Fruit fly (Drosophila melanogaster) whole organism, embryonic: Measurements from ENCODE around the gene CG34417.
A peak's percentile ranks its signal among the peaks of the same experiment; 100 is the strongest.

Source experiments
- ATbp ChIP-seq: fragments of 200-800 bp; sonication (Bioruptor generic); optimal IDR thresholded peaks from 2 replicates; lab custom pipeline; 2017; ENCODE audit warnings: missing biosample characterization, mild to moderate bottlenecking, missing genetic modification characterization, missing genetic modification reagents
- B-H1 ChIP-seq: fragments of 200-800 bp; sonication (Bioruptor generic); IDR thresholded peaks from 3 replicates; pipeline ENCODE4 v1.3.6; 2022; ENCODE audit warnings: missing biosample characterization, missing genetic modification characterization
- CG10543 ChIP-seq: fragments of 200-800 bp; sonication (Bioruptor generic); optimal IDR thresholded peaks from 3 replicates; lab custom pipeline; 2017; ENCODE audit warnings: missing biosample characterization, mild to moderate bottlenecking, missing genetic modification characterization, moderate library complexity
- CG12236 ChIP-seq: fragments of 200-800 bp; sonication (Bioruptor generic); optimal IDR thresholded peaks from 2 replicates; lab custom pipeline; 2016; ENCODE audit warnings: missing biosample characterization, missing genetic modification characterization
- CG13424 ChIP-seq: fragments of 200-800 bp; sonication (Bioruptor generic); optimal IDR thresholded peaks from 2 replicates; lab custom pipeline; 2019; ENCODE audit warnings: missing biosample characterization, mild to moderate bottlenecking, missing genetic modification characterization, moderate library complexity
- CG13894 ChIP-seq: fragments of 200-800 bp; sonication (Bioruptor generic); optimal IDR thresholded peaks from 3 replicates; lab custom pipeline; 2018; ENCODE audit warnings: missing biosample characterization, mild to moderate bottlenecking, missing genetic modification characterization, moderate library complexity
- CG14667 ChIP-seq: fragments of 200-800 bp; sonication (Bioruptor generic); IDR thresholded peaks from 2 replicates; pipeline ENCODE4 v1.3.6; 2022; ENCODE audit warnings: missing biosample characterization, missing genetic modification characterization
- CG1529 ChIP-seq: fragments of 200-800 bp; sonication (Bioruptor generic); optimal IDR thresholded peaks from 3 replicates; lab custom pipeline; 2018; ENCODE audit warnings: missing biosample characterization, missing genetic modification characterization
- CG1832 ChIP-seq: fragments of 200-800 bp; sonication (Bioruptor generic); optimal IDR thresholded peaks from 2 replicates; lab custom pipeline; 2017; ENCODE audit warnings: missing biosample characterization, mild to moderate bottlenecking, missing genetic modification characterization, inconsistent platforms
- CG18599 ChIP-seq: fragments of 200-800 bp; sonication (Bioruptor generic); optimal IDR thresholded peaks from 3 replicates; lab custom pipeline; 2017; ENCODE audit warnings: missing biosample characterization, missing genetic modification characterization, mild to moderate bottlenecking, moderate library complexity, missing genetic modification reagents
- CG2120 ChIP-seq: fragments of 200-800 bp; sonication (Bioruptor generic); optimal IDR thresholded peaks from 3 replicates; lab custom pipeline; 2016; ENCODE audit warnings: missing biosample characterization, missing genetic modification characterization
- CG2199 ChIP-seq: fragments of 200-800 bp; sonication (Bioruptor generic); IDR thresholded peaks from 3 replicates; pipeline ENCODE4 v1.3.6; 2022; ENCODE audit warnings: missing biosample characterization, missing genetic modification characterization
- CG2678 ChIP-seq: fragments of 200-800 bp; sonication (Bioruptor generic); optimal IDR thresholded peaks from 3 replicates; lab custom pipeline; 2019; ENCODE audit warnings: missing biosample characterization, mild to moderate bottlenecking, missing genetic modification characterization, moderate library complexity
- CG2875 ChIP-seq: fragments of 200-800 bp; sonication (Bioruptor generic); optimal IDR thresholded peaks from 2 replicates; lab custom pipeline; 2017; ENCODE audit warnings: missing biosample characterization, mild to moderate bottlenecking, missing genetic modification characterization, missing genetic modification reagents
- CG4707 ChIP-seq: fragments of 200-800 bp; sonication (Bioruptor generic); optimal IDR thresholded peaks from 2 replicates; lab custom pipeline; 2018; ENCODE audit warnings: missing biosample characterization, mild to moderate bottlenecking, missing genetic modification characterization, moderate library complexity
- CG5180 ChIP-seq: fragments of 200-800 bp; sonication (Bioruptor generic); optimal IDR thresholded peaks from 3 replicates; lab custom pipeline; 2017; ENCODE audit warnings: missing biosample characterization, missing genetic modification characterization, mild to moderate bottlenecking, moderate library complexity, missing genetic modification reagents
- CG6813 ChIP-seq: fragments of 200-800 bp; sonication (Bioruptor generic); optimal IDR thresholded peaks from 2 replicates; lab custom pipeline; 2017; ENCODE audit warnings: missing biosample characterization, missing genetic modification characterization, mild to moderate bottlenecking, moderate library complexity, missing genetic modification reagents
- CG7357 ChIP-seq: fragments of 200-800 bp; sonication (Bioruptor generic); IDR thresholded peaks from 3 replicates; pipeline ENCODE4 v1.3.6; 2022; ENCODE audit warnings: missing biosample characterization, missing genetic modification characterization
- CG7786 ChIP-seq: fragments of 200-800 bp; sonication (Bioruptor generic); optimal IDR thresholded peaks from 2 replicates; lab custom pipeline; 2016; ENCODE audit warnings: missing biosample characterization, missing genetic modification characterization
- CrebB ChIP-seq: fragments of 200-800 bp; sonication (Bioruptor generic); optimal IDR thresholded peaks from 3 replicates; lab custom pipeline; 2018; ENCODE audit warnings: missing biosample characterization, mild to moderate bottlenecking, missing genetic modification characterization
- Dbx ChIP-seq: fragments of 200-800 bp; sonication (Bioruptor generic); IDR thresholded peaks from 3 replicates; pipeline ENCODE4 v1.3.6; 2022; ENCODE audit warnings: missing biosample characterization, missing genetic modification characterization
- ERR ChIP-seq: fragments of 200-800 bp; sonication (Bioruptor generic); optimal IDR thresholded peaks from 2 replicates; lab custom pipeline; 2016; ENCODE audit warnings: missing biosample characterization, missing genetic modification characterization
- Ets65A ChIP-seq: fragments of 200-800 bp; sonication (Bioruptor generic); peaks from one replicate; lab custom pipeline; 2016; ENCODE audit warnings: missing biosample characterization, missing genetic modification characterization
- H15 ChIP-seq: fragments of 200-800 bp; sonication (Bioruptor generic); IDR thresholded peaks from 3 replicates; pipeline ENCODE4 v1.3.6; 2022; ENCODE audit warnings: missing biosample characterization, missing genetic modification characterization
- HLH3B ChIP-seq: fragments of 200-800 bp; sonication (Bioruptor generic); IDR thresholded peaks from 2 replicates; pipeline ENCODE4 v1.3.6; 2022; ENCODE audit warnings: missing biosample characterization, missing genetic modification characterization
- Hr3 ChIP-seq: fragments of 200-800 bp; sonication (Bioruptor generic); optimal IDR thresholded peaks from 3 replicates; lab custom pipeline; 2016; ENCODE audit warnings: missing biosample characterization, missing genetic modification characterization
- Meics ChIP-seq: fragments of 200-800 bp; sonication (Bioruptor generic); optimal IDR thresholded peaks from 2 replicates; lab custom pipeline; 2017; ENCODE audit warnings: missing biosample characterization, mild to moderate bottlenecking, missing genetic modification characterization
- Oli ChIP-seq: fragments of 200-800 bp; sonication (Bioruptor generic); optimal IDR thresholded peaks from 2 replicates; lab custom pipeline; 2018; ENCODE audit warnings: missing biosample characterization, mild to moderate bottlenecking, missing genetic modification characterization, moderate library complexity
- Six4 ChIP-seq: fragments of 200-800 bp; sonication (Bioruptor generic); optimal IDR thresholded peaks from 2 replicates; lab custom pipeline; 2016; ENCODE audit warnings: missing biosample characterization, missing genetic modification characterization
- Ssrp ChIP-seq: fragments of 200-800 bp; sonication (Bioruptor generic); optimal IDR thresholded peaks from 2 replicates; lab custom pipeline; 2018; ENCODE audit warnings: missing biosample characterization, mild to moderate bottlenecking, missing genetic modification characterization, moderate library complexity
- Tbp ChIP-seq: fragments of >200 bp; optimal IDR thresholded peaks from 2 replicates; lab custom pipeline; 2018; ENCODE audit warnings: missing biosample characterization, missing genetic modification characterization
- br ChIP-seq: fragments of >200 bp; optimal IDR thresholded peaks from 2 replicates; lab custom pipeline; 2017
- da ChIP-seq: fragments of 200-800 bp; sonication (Bioruptor generic); optimal IDR thresholded peaks from 2 replicates; lab custom pipeline; 2016; ENCODE audit warnings: missing biosample characterization, missing genetic modification characterization
- dan ChIP-seq: fragments of 200-800 bp; sonication (Bioruptor generic); IDR thresholded peaks from 2 replicates; pipeline ENCODE4 v1.3.6; 2022; ENCODE audit warnings: missing biosample characterization, missing genetic modification characterization
- dmrt11E ChIP-seq: fragments of 200-800 bp; sonication (Bioruptor generic); optimal IDR thresholded peaks from 3 replicates; lab custom pipeline; 2018; ENCODE audit warnings: missing biosample characterization, mild to moderate bottlenecking, missing genetic modification characterization, moderate library complexity
- fu2 ChIP-seq: fragments of 200-800 bp; sonication (Bioruptor generic); optimal IDR thresholded peaks from 2 replicates; lab custom pipeline; 2016; ENCODE audit warnings: missing biosample characterization, missing genetic modification characterization
- gce ChIP-seq: fragments of 200-800 bp; sonication (Bioruptor generic); IDR thresholded peaks from 3 replicates; pipeline ENCODE4 v1.3.6; 2022; ENCODE audit warnings: missing biosample characterization, missing genetic modification characterization
- gsb-n ChIP-seq: fragments of 200-800 bp; sonication (Bioruptor generic); optimal IDR thresholded peaks from 3 replicates; lab custom pipeline; 2018; ENCODE audit warnings: missing biosample characterization, mild to moderate bottlenecking, missing genetic modification characterization
- ham ChIP-seq: fragments of 200-800 bp; sonication (Bioruptor generic); IDR thresholded peaks from 2 replicates; pipeline ENCODE4 v1.3.6; 2022; ENCODE audit warnings: missing biosample characterization, missing genetic modification characterization
- hbn ChIP-seq: fragments of 200-800 bp; sonication (Bioruptor generic); IDR thresholded peaks from 2 replicates; pipeline ENCODE4 v1.3.6; 2022; ENCODE audit warnings: missing biosample characterization, missing genetic modification characterization; ENCODE audit not compliant: partially characterized antibody
- ken ChIP-seq: fragments of 200-800 bp; sonication (Bioruptor generic); IDR thresholded peaks from 3 replicates; pipeline ENCODE4 v1.3.6; 2022; ENCODE audit warnings: missing biosample characterization, missing genetic modification characterization
- lmd ChIP-seq: fragments of 200-800 bp; sonication (Bioruptor generic); IDR thresholded peaks from 2 replicates; pipeline ENCODE4 v1.3.6; 2022; ENCODE audit warnings: missing biosample characterization, missing genetic modification characterization
- lola ChIP-seq, 3 experiments: fragments of >200 bp in 2 of 3; fragments of 200-800 bp in 1 of 3; sonication (Bioruptor generic) in 1 of 3; optimal IDR thresholded peaks; 2 replicates each; lab custom pipeline; 2017 to 2019; ENCODE audit warnings: missing biosample characterization in 3 of 3, missing genetic modification characterization in 3 of 3, mild to moderate bottlenecking in 1 of 3, moderate library complexity in 1 of 3
- otp ChIP-seq: fragments of 200-800 bp; sonication (Bioruptor generic); IDR thresholded peaks from 3 replicates; pipeline ENCODE4, ENCODE4 v1.3.6; 2022; ENCODE audit warnings: missing biosample characterization, missing genetic modification characterization
- slou ChIP-seq: fragments of 200-800 bp; sonication (Bioruptor generic); optimal IDR thresholded peaks from 3 replicates; lab custom pipeline; 2016; ENCODE audit warnings: missing biosample characterization, missing genetic modification characterization
- so ChIP-seq: fragments of 200-800 bp; sonication (Bioruptor generic); IDR thresholded peaks from 3 replicates; pipeline ENCODE4 v1.3.6; 2022; ENCODE audit warnings: missing biosample characterization, missing genetic modification characterization
- unpg ChIP-seq: fragments of 200-800 bp; sonication (Bioruptor generic); optimal IDR thresholded peaks from 3 replicates; lab custom pipeline; 2018; ENCODE audit warnings: missing biosample characterization, mild to moderate bottlenecking, missing genetic modification characterization, moderate library complexity
- vnd ChIP-seq: fragments of 200-800 bp; sonication (Bioruptor generic); IDR thresholded peaks from 3 replicates; pipeline ENCODE4 v1.3.6; 2022; ENCODE audit warnings: missing biosample characterization, missing genetic modification characterization; ENCODE audit not compliant: partially characterized antibody
- wek ChIP-seq: fragments of 200-800 bp; sonication (Bioruptor generic); optimal IDR thresholded peaks from 3 replicates; lab custom pipeline; 2018; ENCODE audit warnings: missing biosample characterization, mild to moderate bottlenecking, missing genetic modification characterization, moderate library complexity
- z ChIP-seq: fragments of 200-800 bp; sonication (Bioruptor generic); IDR thresholded peaks from 3 replicates; pipeline ENCODE4 v1.3.6; 2022; ENCODE audit warnings: missing biosample characterization, missing genetic modification characterization

Gene CG34417

DNA sequence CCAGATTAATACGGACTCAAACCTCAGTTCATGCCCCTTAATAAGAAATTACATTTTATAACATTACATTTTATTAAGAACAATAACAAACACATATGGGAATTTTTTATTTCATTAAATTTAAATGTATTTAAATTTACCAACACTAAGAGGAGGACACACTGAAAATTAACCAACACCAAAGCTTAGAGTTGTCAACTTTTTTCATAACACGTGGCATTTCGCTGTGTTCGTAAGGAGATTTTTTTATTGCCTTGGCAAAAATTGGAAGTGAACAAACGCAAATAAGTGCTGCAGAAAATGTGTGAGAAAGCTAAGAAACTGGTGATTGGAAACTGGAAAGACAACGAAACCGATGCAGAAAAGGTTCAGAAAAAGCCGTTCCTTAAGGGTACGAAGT lies 93.1 kb downstream of the CG34417 start, which contains the start of gene CG14443 (continued):
- no peak for TF ChIP-seq CG12236 (GFP tag; lab: Kevin White, UChicago)

DNA sequence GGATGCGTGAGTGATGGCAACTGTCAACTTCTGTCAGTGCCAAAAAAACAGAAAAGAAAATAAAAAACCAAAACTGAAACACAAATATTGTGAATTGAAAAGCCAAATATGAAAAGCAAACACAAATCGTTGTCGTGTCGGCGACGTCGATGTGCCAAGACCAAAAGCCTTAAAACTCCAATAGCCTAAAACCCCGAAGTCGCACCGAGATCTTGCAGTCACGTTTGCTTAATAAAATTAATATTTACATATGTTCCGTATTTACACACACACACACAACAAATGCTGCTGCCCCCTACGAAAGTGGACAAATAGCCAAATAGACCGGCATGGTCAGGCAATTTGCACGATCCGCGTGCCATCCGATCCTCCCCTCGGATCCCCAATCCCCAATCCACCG lies 97.6 kb downstream of the CG34417 start:
- peak; percentile 51 for TF ChIP-seq CG5180 (GFP tag; lab: Kevin White, UChicago)
- peak; percentile 3 for TF ChIP-seq CG6813 (GFP tag; lab: Kevin White, UChicago)
- no peak for TF ChIP-seq lmd
- TF ChIP-seq B-H1 (GFP tag; lab: Robert Waterston, UW): no peak; the same call in 2 of the 3 replicates
- no peak for TF ChIP-seq hbn
- TF ChIP-seq so (GFP tag; lab: Robert Waterston, UW): peak; percentile 27; the same call in 1 of the 3 replicates
- TF ChIP-seq Meics (GFP tag; lab: Kevin White, UChicago): peak; percentile 27
- TF ChIP-seq ERR (GFP tag; lab: Kevin White, UChicago): no peak
- no peak for TF ChIP-seq CrebB (tag; lab: Kevin White, UChicago)
- peak; percentile 57 for TF ChIP-seq ATbp
- TF ChIP-seq CG7357 (GFP tag; lab: Robert Waterston, UW): no peak
- no peak for TF ChIP-seq slou (GFP tag; lab: Kevin White, UChicago)
- TF ChIP-seq vnd (GFP tag; lab: Robert Waterston, UW): no peak
- TF ChIP-seq Tbp (GFP tag; lab: Kevin White, UChicago): no peak
- no peak for TF ChIP-seq ken (GFP tag; lab: Robert Waterston, UW)
- TF ChIP-seq Ssrp (tag; lab: Kevin White, UChicago): no peak
- no peak for TF ChIP-seq Hr3 (GFP tag; lab: Kevin White, UChicago)
- TF ChIP-seq wek (GFP tag; lab: Kevin White, UChicago): peak; percentile 15
- no peak for TF ChIP-seq otp (GFP tag; lab: Robert Waterston, UW)
- TF ChIP-seq CG10543 (GFP tag; lab: Kevin White, UChicago): peak; percentile 29
- TF ChIP-seq Oli (tag; lab: Kevin White, UChicago): no peak
- TF ChIP-seq z (GFP tag; lab: Robert Waterston, UW): no peak
- no peak for TF ChIP-seq fu2 (GFP tag; lab: Kevin White, UChicago)
- TF ChIP-seq CG4707 (GFP tag; lab: Kevin White, UChicago): peak; percentile 5
- no peak for TF ChIP-seq CG7786 (GFP tag; lab: Kevin White, UChicago)
- no peak for TF ChIP-seq ham
- no peak for TF ChIP-seq dan (GFP tag; lab: Robert Waterston, UW)
- TF ChIP-seq CG1529 (GFP tag; lab: Kevin White, UChicago): peak; percentile 8
- TF ChIP-seq CG2875 (GFP tag; lab: Kevin White, UChicago): no peak
- TF ChIP-seq CG13894 (tag; lab: Kevin White, UChicago): no peak
- no peak for TF ChIP-seq CG2120 (GFP tag; lab: Kevin White, UChicago)
- no peak for TF ChIP-seq CG14667 (GFP tag; lab: Robert Waterston, UW)
- TF ChIP-seq H15: no peak
- TF ChIP-seq lola (GFP tag; optimal IDR thresholded peaks at IDR 0.05; lab: Kevin White, UChicago): no peak
- TF ChIP-seq Dbx (GFP tag; lab: Robert Waterston, UW): 0 out of 3 replicates have a peak, but pooled peaks have one; percentile 34
- no peak for TF ChIP-seq gsb-n (tag; lab: Kevin White, UChicago)
- no peak for TF ChIP-seq br (lab: Kevin White, UChicago)
- TF ChIP-seq CG18599 (GFP tag; lab: Kevin White, UChicago): peak; percentile 37
- no peak for TF ChIP-seq CG1832 (GFP tag; lab: Kevin White, UChicago)
- TF ChIP-seq CG2678: peak; percentile 56
- TF ChIP-seq dmrt11E (tag; lab: Kevin White, UChicago): no peak
- TF ChIP-seq da (GFP tag; lab: Kevin White, UChicago): no peak
- TF ChIP-seq HLH3B: peak; percentile 24; the same call in 1 of the 2 replicates
- no peak for TF ChIP-seq CG2199
- peak; percentile 13 for TF ChIP-seq CG13424 (tag; lab: Kevin White, UChicago)
- no peak for TF ChIP-seq Six4
- TF ChIP-seq gce (GFP tag; lab: Robert Waterston, UW): 0 out of 3 replicates have a peak, but pooled peaks have one; percentile 6
- TF ChIP-seq unpg (GFP tag; lab: Kevin White, UChicago): peak; percentile 7
- peak; percentile 9 for TF ChIP-seq Ets65A (GFP tag; lab: Kevin White, UChicago)
